Fruit fly (Drosophila melanogaster): ENCODE data around the gene Tmem43.
A peak's percentile ranks its signal among the peaks of the same experiment; 100 is the strongest.

Tmem43 gene

DNA sequence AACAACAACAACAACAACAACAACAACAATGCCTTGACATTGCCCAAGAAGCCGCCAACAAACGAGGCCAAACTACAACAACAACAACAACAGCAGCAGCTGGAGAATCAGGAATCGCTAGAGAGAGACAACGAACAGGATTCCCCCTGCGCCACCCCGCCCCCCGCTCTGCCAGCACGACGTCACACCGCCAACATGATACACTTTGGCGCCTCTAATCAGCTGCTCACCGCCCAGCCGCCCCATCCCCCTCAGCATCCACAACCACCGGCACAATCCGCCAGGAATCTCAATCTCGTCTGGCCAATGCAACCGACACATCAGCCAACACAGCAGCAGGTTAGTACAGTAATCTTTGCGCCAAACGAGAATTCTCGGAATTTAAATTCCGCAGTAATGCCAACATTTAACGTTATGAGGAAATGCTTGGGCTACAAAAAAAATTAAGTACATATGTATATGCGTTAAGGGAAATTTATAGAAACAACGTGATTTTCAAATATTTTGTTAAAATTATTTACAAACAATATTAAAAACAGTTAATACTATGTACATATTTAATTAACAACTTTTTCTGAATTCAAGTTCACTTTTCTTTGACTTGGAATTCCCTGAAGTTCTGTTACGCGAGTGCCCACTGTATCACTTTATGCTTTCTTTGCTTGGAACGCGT is 45.1 kb downstream of the Tmem43 start (continued):
- peak; percentile 29 for TF ChIP-seq CG17829 (tag; optimal IDR thresholded peaks at IDR 0.05)
- peak; percentile 39 for TF ChIP-seq CG1529 (GFP tag; optimal IDR thresholded peaks at IDR 0.05)
- TF ChIP-seq Hr3 (GFP tag; optimal IDR thresholded peaks at IDR 0.05) = peak; percentile 11
- no peak for TF ChIP-seq sna (GFP tag; IDR thresholded peaks at IDR 0.05; ENCODE audit: partially characterized antibody)
- peak; percentile 59; the same call in 1 of the 2 replicates for TF ChIP-seq Ptx1 (GFP tag; IDR thresholded peaks at IDR 0.05)
- peak; percentile 69 for TF ChIP-seq vvl (GFP tag; IDR thresholded peaks at IDR 0.05)
- peak; percentile 43 for TF ChIP-seq CG2875 (GFP tag; optimal IDR thresholded peaks at IDR 0.05)
- TF ChIP-seq CG2712 (tag; optimal IDR thresholded peaks at IDR 0.05) = peak; percentile 58
- peak; percentile 7 for TF ChIP-seq CG4820 (GFP tag; optimal IDR thresholded peaks at IDR 0.05)
- TF ChIP-seq CG2202 (tag; optimal IDR thresholded peaks at IDR 0.05) = no peak
- TF ChIP-seq Hmr (GFP tag; optimal IDR thresholded peaks at IDR 0.05) = peak; percentile 47
- TF ChIP-seq az2 (GFP tag; optimal IDR thresholded peaks at IDR 0.05) = peak; percentile 37
- TF ChIP-seq CG7839 (tag; optimal IDR thresholded peaks at IDR 0.05) = peak; percentile 57
- TF ChIP-seq row (GFP tag; IDR thresholded peaks at IDR 0.05) = peak; percentile 63
- TF ChIP-seq CG10209 (GFP tag; optimal IDR thresholded peaks at IDR 0.05) = peak; percentile 48
- 0 out of 2 replicates have a peak, but pooled peaks have one; percentile 29 for TF ChIP-seq CG9215 (GFP tag; IDR thresholded peaks at IDR 0.05)
- TF ChIP-seq CG11560 (tag; IDR thresholded peaks at IDR 0.05) = no peak
- no peak for TF ChIP-seq CHES-1-like (GFP tag; optimal IDR thresholded peaks at IDR 0.05)
- TF ChIP-seq CoRest (tag; optimal IDR thresholded peaks at IDR 0.05) = peak; percentile 57
- no peak for TF ChIP-seq sens-2 (GFP tag; IDR thresholded peaks at IDR 0.05)
- TF ChIP-seq bsh (GFP tag; optimal IDR thresholded peaks at IDR 0.05) = peak; percentile 61 to 78
- peak; percentile 65 for TF ChIP-seq Oli (tag; optimal IDR thresholded peaks at IDR 0.05)
- TF ChIP-seq Hsf (GFP tag; optimal IDR thresholded peaks at IDR 0.05) = peak; percentile 37
- peak; percentile 29 for TF ChIP-seq ewg (GFP tag; optimal IDR thresholded peaks at IDR 0.05)
- TF ChIP-seq unpg (GFP tag; optimal IDR thresholded peaks at IDR 0.05) = peak; percentile 42
- peak; percentile 6 for TF ChIP-seq tin (GFP tag; optimal IDR thresholded peaks at IDR 0.05)
- peak; percentile 56 for TF ChIP-seq lmd (GFP tag; IDR thresholded peaks at IDR 0.05)
- no peak for TF ChIP-seq CG33557 (GFP tag; optimal IDR thresholded peaks at IDR 0.05)

DNA sequence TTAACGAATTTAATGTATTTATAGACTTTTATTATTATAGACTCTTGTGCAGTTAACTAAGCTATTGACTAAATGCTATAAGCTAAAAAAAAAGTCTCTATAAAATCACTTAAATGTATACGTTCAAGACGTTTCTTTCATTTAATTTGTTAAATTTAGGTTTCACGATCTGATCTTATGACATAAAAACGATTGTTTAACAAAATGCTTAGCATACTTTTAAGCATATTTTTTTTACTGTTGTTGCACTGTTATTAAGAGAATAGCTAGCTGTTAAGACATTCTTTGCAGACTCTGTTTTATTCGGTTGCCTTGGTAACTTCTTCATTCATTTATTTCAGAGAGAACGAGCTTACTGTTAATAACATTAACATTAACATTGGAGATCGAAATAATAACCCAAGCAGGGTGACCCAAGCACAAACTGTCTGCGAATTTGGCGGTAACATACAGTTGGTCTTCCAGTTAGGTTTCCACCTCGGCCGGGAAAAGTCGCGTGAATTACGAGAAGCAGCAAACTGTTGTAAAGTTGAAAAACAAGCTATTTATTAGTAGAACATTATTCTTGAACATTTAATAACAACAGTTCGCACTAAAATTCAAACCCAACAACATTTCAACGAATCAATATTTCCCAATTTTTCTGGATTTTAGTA is 46.2 kb downstream of the Tmem43 start, which contains the start of gene CG32365:
CG32365 (plus strand) TSS at position 462 of the 656 bp plus-strand sequence.
- no peak for TF ChIP-seq usp (GFP tag; optimal IDR thresholded peaks at IDR 0.05)
- peak; percentile 13; the same call in 1 of the 2 replicates for TF ChIP-seq onecut (GFP tag; IDR thresholded peaks at IDR 0.05)
- no peak for TF ChIP-seq CG17802 (tag; optimal IDR thresholded peaks at IDR 0.05)
- no peak for TF ChIP-seq Atf6 (GFP tag; IDR thresholded peaks at IDR 0.05)
- no peak for TF ChIP-seq crol (GFP tag; IDR thresholded peaks at IDR 0.05)
- peak; percentile 36 for TF ChIP-seq CG1603 (tag; optimal IDR thresholded peaks at IDR 0.05)
- no peak for TF ChIP-seq en (GFP tag; optimal IDR thresholded peaks at IDR 0.05)
- TF ChIP-seq Oaz (GFP tag; IDR thresholded peaks at IDR 0.05) = no peak
- no peak for TF ChIP-seq rib (GFP tag; IDR thresholded peaks at IDR 0.05)
- no peak for TF ChIP-seq BEAF-32 (GFP tag; optimal IDR thresholded peaks at IDR 0.05)
- no peak for TF ChIP-seq CkIIα-i1 (GFP tag; IDR thresholded peaks at IDR 0.05)
- TF ChIP-seq chinmo (GFP tag; IDR thresholded peaks at IDR 0.05; ENCODE audit: partially characterized antibody) = peak; percentile 68; the same call in 1 of the 4 replicates
- TF ChIP-seq CG8765 (GFP tag; IDR thresholded peaks at IDR 0.05) = no peak
- peak; percentile 27 for TF ChIP-seq gro (GFP tag; optimal IDR thresholded peaks at IDR 0.05)
- peak; percentile 55 for TF ChIP-seq CG34376 (GFP tag; optimal IDR thresholded peaks at IDR 0.05)
- no peak for TF ChIP-seq gsb-n (tag; optimal IDR thresholded peaks at IDR 0.05)
- no peak for TF ChIP-seq CG12942 (GFP tag; optimal IDR thresholded peaks at IDR 0.05)
- TF ChIP-seq CG9932 (GFP tag; IDR thresholded peaks at IDR 0.05) = peak; percentile 17; the same call in 1 of the 2 replicates
- no peak for TF ChIP-seq CoRest (tag; optimal IDR thresholded peaks at IDR 0.05)
- TF ChIP-seq chn (GFP tag; optimal IDR thresholded peaks at IDR 0.05) = no peak
- TF ChIP-seq gsb (GFP tag; IDR thresholded peaks at IDR 0.05) = no peak
- TF ChIP-seq crp (GFP tag; optimal IDR thresholded peaks at IDR 0.05) = no peak
